Fruit fly (Drosophila melanogaster) whole organism, adult: ENCODE measurements around the gene CCT2.

Experiments
- CG11617 ChIP-seq: fragments of 200-800 bp; sonication (Bioruptor generic); optimal IDR thresholded peaks from 2 replicates; lab custom pipeline; 2017; ENCODE audit warnings: mild to moderate bottlenecking, missing biosample characterization, missing genetic modification reagents, missing genetic modification characterization
- CG14711 ChIP-seq: fragments of 200-800 bp; sonication (Bioruptor generic); optimal IDR thresholded peaks from 2 replicates; lab custom pipeline; 2018; ENCODE audit warnings: missing biosample characterization, mild to moderate bottlenecking, missing genetic modification characterization, moderate library complexity
- CG33017 ChIP-seq: fragments of 200-800 bp; sonication (Bioruptor generic); optimal IDR thresholded peaks from 2 replicates; lab custom pipeline; 2018; ENCODE audit warnings: missing biosample characterization, mild to moderate bottlenecking, missing genetic modification characterization, moderate library complexity
- CG5204 ChIP-seq: fragments of 200-800 bp; sonication (Bioruptor generic); optimal IDR thresholded peaks from 2 replicates; lab custom pipeline; 2016; ENCODE audit warnings: missing biosample characterization, missing genetic modification characterization
- CG7101 ChIP-seq: fragments of 200-800 bp; sonication (Bioruptor generic); optimal IDR thresholded peaks from 2 replicates; lab custom pipeline; 2018; ENCODE audit warnings: missing biosample characterization, mild to moderate bottlenecking, missing genetic modification characterization, moderate library complexity
- Clk ChIP-seq: fragments of 200-800 bp; sonication (Bioruptor generic); optimal IDR thresholded peaks from 2 replicates; lab custom pipeline; 2017; ENCODE audit warnings: missing biosample characterization, missing genetic modification characterization
- cic ChIP-seq: fragments of 200-800 bp; sonication (Bioruptor generic); optimal IDR thresholded peaks from 2 replicates; lab custom pipeline; 2017; ENCODE audit warnings: missing biosample characterization, mild to moderate bottlenecking, missing genetic modification characterization, moderate library complexity
- kay ChIP-seq: fragments of 200-800 bp; sonication (Bioruptor generic); peaks from one replicate; lab custom pipeline; 2016; ENCODE audit warnings: missing biosample characterization, missing genetic modification characterization, borderline replicate concordance
- tj ChIP-seq: fragments of 200-800 bp; sonication (Bioruptor generic); optimal IDR thresholded peaks from 3 replicates; lab custom pipeline; 2017; ENCODE audit warnings: missing biosample characterization, mild to moderate bottlenecking, missing genetic modification characterization, moderate library complexity

dm6 chrX:9074040-9074439 is 15.3 kb upstream of the CCT2 start:
- TF ChIP-seq CG33017 (tag; lab: Kevin White, UChicago) (no peak), kay (GFP tag; lab: Kevin White, UChicago) (no peak), tj (GFP tag; lab: Kevin White, UChicago) (no peak), CG7101 (tag; lab: Kevin White, UChicago) (no peak), CG11617 (no peak), CG14711 (tag; lab: Kevin White, UChicago) (no peak), CG5204 (GFP tag; lab: Kevin White, UChicago) (no peak), cic (GFP tag; lab: Kevin White, UChicago) (no peak), Clk (no peak)
